Fruit fly (Drosophila melanogaster): ENCODE data around the gene PpD3.

dm6 chr3R:9747900-9748663 is 407 bp downstream of the PpD3 start:
- TF ChIP-seq EcR (GFP tag; optimal IDR thresholded peaks at IDR 0.05) = no peak
- TF ChIP-seq Dll (optimal IDR thresholded peaks at IDR 0.05) = no peak
